Worm (Caenorhabditis elegans): ENCODE measurements around the gene gpa-18.

The gpa-18 gene

ce11 chrIV:5139189-5139588 lies 56.2 kb downstream of the gpa-18 start:
- TF ChIP-seq med-1 (GFP tag; optimal IDR thresholded peaks at IDR 0.05; ENCODE audit: insufficient read depth): no peak
- TF ChIP-seq ref-1 (GFP tag; conservative IDR thresholded peaks at IDR 0.05): no peak
- no peak for TF ChIP-seq T22C8.4 (GFP tag; IDR thresholded peaks at IDR 0.05)
- TF ChIP-seq cog-1 (tag; optimal IDR thresholded peaks at IDR 0.05): no peak
- no peak for TF ChIP-seq tab-1 (GFP tag; IDR thresholded peaks at IDR 0.05)
- TF ChIP-seq flt-1 (GFP tag; IDR thresholded peaks at IDR 0.05): no peak
- TF ChIP-seq ztf-23 (GFP tag; IDR thresholded peaks at IDR 0.05): no peak
- no peak for TF ChIP-seq ztf-29 (GFP tag; IDR thresholded peaks at IDR 0.05)
- TF ChIP-seq klf-2 (GFP tag; conservative IDR thresholded peaks at IDR 0.05): no peak
